Worm (Caenorhabditis elegans): ENCODE data around the gene sri-57.

ce11 chrII:2631169-2631568 lies 41.1 kb downstream of the sri-57 start, which contains the start of gene D2062.1:
- TF ChIP-seq lin-13 (GFP tag; optimal IDR thresholded peaks at IDR 0.05) (no peak), ceh-20 (GFP tag; IDR thresholded peaks at IDR 0.05) (no peak), nhr-237 (tag; optimal IDR thresholded peaks at IDR 0.05) (no peak), unc-39 (tag; optimal IDR thresholded peaks at IDR 0.05) (no peak), nhr-11 (tag; optimal IDR thresholded peaks at IDR 0.05) (no peak), ama-1 (optimal IDR thresholded peaks at IDR 0.05) (no peak), dve-1 (tag; optimal IDR thresholded peaks at IDR 0.05; ENCODE audit: insufficient read depth) (no peak), ztf-7 (tag; optimal IDR thresholded peaks at IDR 0.05) (no peak), nhr-41 (GFP tag; IDR thresholded peaks at IDR 0.05) (no peak), snpc-1.2 (GFP tag; IDR thresholded peaks at IDR 0.05) (no peak), pha-4 (GFP tag; IDR thresholded peaks at IDR 0.05) (no peak), pha-4 (tag; optimal IDR thresholded peaks at IDR 0.05) (no peak), nhr-28 (tag; optimal IDR thresholded peaks at IDR 0.05) (no peak), lin-39 (tag; optimal IDR thresholded peaks at IDR 0.05) (no peak)
